Worm (Caenorhabditis elegans): ENCODE results near the gene str-60.

DNA sequence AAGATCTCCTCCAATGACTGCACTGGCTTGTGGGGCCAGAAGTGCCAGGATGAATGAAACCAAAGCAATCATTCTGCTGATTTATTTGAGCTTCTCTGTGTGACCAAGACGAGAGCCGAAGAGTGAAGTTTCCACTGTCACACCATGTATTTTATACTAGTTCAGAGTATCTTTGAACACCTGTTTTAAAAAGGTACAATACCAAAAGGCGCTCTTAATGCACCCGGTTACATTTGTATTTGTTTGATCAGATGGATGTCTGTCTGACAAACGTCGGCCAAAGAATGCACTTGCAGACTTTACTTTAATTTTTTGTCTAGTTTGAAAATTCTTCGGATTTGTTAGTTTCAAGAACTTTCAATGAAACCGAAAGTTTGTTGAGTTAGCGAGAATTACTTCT lies 22.5 kb downstream of the str-60 start, which contains the start of gene F35E8.10:
- TF ChIP-seq W03F9.2 (tag; optimal IDR thresholded peaks at IDR 0.05): no peak
- no peak for TF ChIP-seq him-1 (tag; optimal IDR thresholded peaks at IDR 0.05)
- no peak for TF ChIP-seq dao-5 (tag; optimal IDR thresholded peaks at IDR 0.05)
